Fruit fly (Drosophila melanogaster): Measurements from ENCODE around the gene Ilp8.
A peak's percentile ranks its signal among the peaks of the same experiment; 100 is the strongest.

Gene Ilp8

DNA sequence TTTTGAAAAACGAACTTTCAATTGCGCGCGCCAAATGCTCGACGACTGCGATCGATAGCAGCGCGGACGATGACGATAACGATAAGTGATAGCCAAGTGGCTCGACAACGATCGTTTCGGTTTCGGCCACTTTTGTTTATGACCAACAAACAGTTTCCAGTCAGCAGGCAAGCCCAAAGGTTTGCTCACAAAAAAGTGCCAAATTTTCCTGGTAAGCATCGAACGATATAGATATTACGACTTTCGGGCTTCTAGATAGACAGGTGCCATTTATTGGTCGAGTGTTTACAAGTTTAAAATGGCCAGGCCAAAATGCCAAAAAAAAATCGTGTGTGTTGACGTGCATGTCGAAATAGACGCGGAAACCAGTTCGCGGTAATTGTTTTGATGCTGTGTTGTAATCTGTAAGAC is 23.6 kb upstream of the Ilp8 start, which contains the start of gene CG7724 (continued):
- TF ChIP-seq Ssrp (tag; optimal IDR thresholded peaks at IDR 0.05): no peak
- peak; percentile 45; the same call in 2 of the 3 replicates for TF ChIP-seq knrl (GFP tag; IDR thresholded peaks at IDR 0.05; ENCODE audit: partially characterized antibody)
- TF ChIP-seq fd96Cb (tag; optimal IDR thresholded peaks at IDR 0.05): no peak
- TF ChIP-seq CG4854 (GFP tag; optimal IDR thresholded peaks at IDR 0.05): no peak
- TF ChIP-seq CG15601 (tag; optimal IDR thresholded peaks at IDR 0.05): no peak
- no peak; the same call in 2 of the 3 replicates for TF ChIP-seq ci (GFP tag; IDR thresholded peaks at IDR 0.05)
- TF ChIP-seq sisA (GFP tag; IDR thresholded peaks at IDR 0.05): no peak
- no peak for TF ChIP-seq Aef1 (GFP tag; IDR thresholded peaks at IDR 0.05)
- no peak for TF ChIP-seq CG14965 (GFP tag; optimal IDR thresholded peaks at IDR 0.05; ENCODE audit: borderline replicate concordance)
- TF ChIP-seq CG14860 (GFP tag; IDR thresholded peaks at IDR 0.05; ENCODE audit: partially characterized antibody): peak; percentile 88
- peak; percentile 2 for TF ChIP-seq CG12071 (GFP tag; optimal IDR thresholded peaks at IDR 0.05)
- TF ChIP-seq CG7963 (GFP tag; IDR thresholded peaks at IDR 0.05; ENCODE audit: partially characterized antibody): peak; percentile 91
- TF ChIP-seq CG6854 (GFP tag; optimal IDR thresholded peaks at IDR 0.05): no peak
- no peak for TF ChIP-seq CG11696 (GFP tag; IDR thresholded peaks at IDR 0.05)
- no peak for TF ChIP-seq chif (GFP tag; optimal IDR thresholded peaks at IDR 0.05)
- no peak for TF ChIP-seq Tbp (GFP tag; optimal IDR thresholded peaks at IDR 0.05)
- peak; percentile 6 for TF ChIP-seq gfzf (GFP tag; optimal IDR thresholded peaks at IDR 0.05)
- TF ChIP-seq HmgD (GFP tag; optimal IDR thresholded peaks at IDR 0.05): no peak
- no peak for TF ChIP-seq dimm (GFP tag; IDR thresholded peaks at IDR 0.05)
- no peak for TF ChIP-seq Dip2 (GFP tag; IDR thresholded peaks at IDR 0.05)
- TF ChIP-seq CG13424 (tag; optimal IDR thresholded peaks at IDR 0.05): no peak
- no peak for TF ChIP-seq E2f1 (GFP tag; IDR thresholded peaks at IDR 0.05)
- TF ChIP-seq sr (GFP tag; IDR thresholded peaks at IDR 0.05): no peak
- TF ChIP-seq CG13775 (GFP tag; optimal IDR thresholded peaks at IDR 0.05): no peak
- no peak for TF ChIP-seq Oaz (GFP tag; IDR thresholded peaks at IDR 0.05)
- TF ChIP-seq CG9797 (GFP tag; optimal IDR thresholded peaks at IDR 0.05): no peak
- no peak for TF ChIP-seq nau (GFP tag; optimal IDR thresholded peaks at IDR 0.05)
- TF ChIP-seq hbn (GFP tag; IDR thresholded peaks at IDR 0.05; ENCODE audit: partially characterized antibody): peak; percentile 74
- TF ChIP-seq dati (GFP tag; IDR thresholded peaks at IDR 0.05): no peak
- TF ChIP-seq CG11398 (GFP tag; optimal IDR thresholded peaks at IDR 0.05): no peak
- no peak for TF ChIP-seq Camta (GFP tag; optimal IDR thresholded peaks at IDR 0.05)
- TF ChIP-seq CG13287 (GFP tag; IDR thresholded peaks at IDR 0.05; ENCODE audit: partially characterized antibody): peak; percentile 86
- no peak for TF ChIP-seq CG43689 (GFP tag; IDR thresholded peaks at IDR 0.05)
- no peak for TF ChIP-seq D19B (GFP tag; optimal IDR thresholded peaks at IDR 0.05)
- no peak for TF ChIP-seq CG17912 (GFP tag; optimal IDR thresholded peaks at IDR 0.05)
- no peak for TF ChIP-seq CG12391 (tag; optimal IDR thresholded peaks at IDR 0.05)
- TF ChIP-seq pfk (GFP tag; optimal IDR thresholded peaks at IDR 0.05): no peak
- TF ChIP-seq Deaf1 (tag; optimal IDR thresholded peaks at IDR 0.05): peak; percentile 61
- TF ChIP-seq E2f2 (GFP tag; IDR thresholded peaks at IDR 0.05): peak; percentile 93
- TF ChIP-seq emc (GFP tag; optimal IDR thresholded peaks at IDR 0.05): no peak
- TF ChIP-seq CG30403 (GFP tag; optimal IDR thresholded peaks at IDR 0.05): no peak
- peak; percentile 14 for TF ChIP-seq CTCF (GFP tag; optimal IDR thresholded peaks at IDR 0.05)
- no peak; the same call in 2 of the 3 replicates for TF ChIP-seq CG34422 (GFP tag; IDR thresholded peaks at IDR 0.05)
- no peak for TF ChIP-seq hkb (optimal IDR thresholded peaks at IDR 0.05)
- TF ChIP-seq hkb (GFP tag; IDR thresholded peaks at IDR 0.05): 0 out of 2 replicates have a peak, but pooled peaks have one; percentile 27
- no peak for TF ChIP-seq slp2 (GFP tag; optimal IDR thresholded peaks at IDR 0.05)
- TF ChIP-seq az2 (GFP tag; optimal IDR thresholded peaks at IDR 0.05): no peak
- TF ChIP-seq CG10267 (tag; optimal IDR thresholded peaks at IDR 0.05): no peak
- TF ChIP-seq CG10462 (GFP tag; optimal IDR thresholded peaks at IDR 0.05): no peak
- no peak for TF ChIP-seq jumu (GFP tag; optimal IDR thresholded peaks at IDR 0.05)
- no peak for TF ChIP-seq Six4 (GFP tag; optimal IDR thresholded peaks at IDR 0.05)
- peak; percentile 33 for TF ChIP-seq CG12769 (tag; optimal IDR thresholded peaks at IDR 0.05)
- TF ChIP-seq Elba2 (GFP tag; optimal IDR thresholded peaks at IDR 0.05): no peak
